Worm (Caenorhabditis elegans) whole organism, L3 larva: Measurements from ENCODE around the gene hlh-33.

ENCODE experiments used
- nhr-237 ChIP-seq: fragments of 150-350 bp; optimal IDR thresholded peaks from 2 replicates; lab custom pipeline; 2014; ENCODE audit warnings: missing biosample characterization, missing genetic modification characterization
- pqm-1 ChIP-seq: fragments of 150-350 bp; optimal IDR thresholded peaks from 2 replicates; lab custom pipeline; 2017; ENCODE audit warnings: missing biosample characterization, missing genetic modification characterization, inconsistent platforms
- skn-1 ChIP-seq: fragments of 150-350 bp; optimal IDR thresholded peaks from 2 replicates; lab custom pipeline; 2014; ENCODE audit warnings: missing biosample characterization, missing genetic modification characterization

- TF ChIP-seq pqm-1 (tag; lab: Kevin White, UChicago): no peak
- TF ChIP-seq nhr-237 (tag; lab: Kevin White, UChicago): no peak
- TF ChIP-seq skn-1: no peak
Measured at ce11 chrIII:1852126-1852717, 3.0 kb upstream of the hlh-33 start.
